Worm (Caenorhabditis elegans) whole organism, L2 larva: ENCODE results near the gene cki-1.

ENCODE experiments used
- C34F6.9 ChIP-seq: fragments of 150-350 bp; optimal IDR thresholded peaks from 2 replicates; lab custom pipeline; 2014; ENCODE audit warnings: missing biosample characterization, missing genetic modification characterization
- dmd-4 ChIP-seq: sonication (generic microtip); optimal IDR thresholded peaks from 2 replicates; lab custom pipeline; 2017; ENCODE audit warnings: missing biosample characterization, missing genetic modification characterization
- fos-1 ChIP-seq: fragments of 150-350 bp; optimal IDR thresholded peaks from 2 replicates; lab custom pipeline; 2014; ENCODE audit warnings: missing biosample characterization, missing genetic modification characterization
- lsy-2 ChIP-seq, 2 experiments: fragments of 150-350 bp in 1 of 2; sonication (generic microtip) in 1 of 2; optimal IDR thresholded peaks; 2 replicates each; lab custom pipeline; 2014 to 2017; ENCODE audit warnings: missing biosample characterization in 2 of 2, missing genetic modification characterization in 2 of 2
- nhr-10 ChIP-seq: sonication (generic microtip); optimal IDR thresholded peaks from 2 replicates; lab custom pipeline; 2017; ENCODE audit warnings: missing biosample characterization, missing genetic modification characterization
- unc-39 ChIP-seq: fragments of 150-350 bp; optimal IDR thresholded peaks from 2 replicates; lab custom pipeline; 2014; ENCODE audit warnings: missing biosample characterization, missing genetic modification characterization

ce11 chrII:7825107-7825506 is 14.1 kb downstream of the cki-1 start, which contains the start of gene srw-62:
- no peak for TF ChIP-seq nhr-10 (tag; lab: Kevin White, UChicago)
- no peak for TF ChIP-seq fos-1 (tag; lab: Kevin White, UChicago)
- TF ChIP-seq lsy-2 (tag; optimal IDR thresholded peaks at IDR 0.05; lab: Kevin White, UChicago): no peak
- no peak for TF ChIP-seq dmd-4 (tag; lab: Kevin White, UChicago)
- no peak for TF ChIP-seq unc-39
- no peak for TF ChIP-seq C34F6.9 (tag; lab: Kevin White, UChicago)
